Fruit fly (Drosophila melanogaster) whole organism, embryonic: ENCODE data around the gene CG10226.

ENCODE experiments used
- Awh ChIP-seq: fragments of 200-800 bp; sonication (Bioruptor generic); IDR thresholded peaks from 2 replicates; pipeline ENCODE4, ENCODE4 v1.3.6; 2022; ENCODE audit warnings: missing biosample characterization, missing genetic modification characterization
- CG10147 ChIP-seq: fragments of 200-800 bp; sonication (Bioruptor generic); optimal IDR thresholded peaks from 2 replicates; lab custom pipeline; 2019; ENCODE audit warnings: missing biosample characterization, mild to moderate bottlenecking, missing genetic modification characterization, moderate library complexity
- CG10462 ChIP-seq: fragments of 200-800 bp; sonication (Bioruptor generic); optimal IDR thresholded peaks from 2 replicates; lab custom pipeline; 2016; ENCODE audit warnings: missing biosample characterization, missing genetic modification characterization
- CG10959 ChIP-seq: fragments of 200-800 bp; sonication (Bioruptor generic); IDR thresholded peaks from 2 replicates; pipeline ENCODE4 v1.3.6; 2022; ENCODE audit warnings: missing biosample characterization, missing genetic modification characterization
- CG11247 ChIP-seq: fragments of 200-800 bp; sonication (Bioruptor generic); IDR thresholded peaks from 2 replicates; pipeline ENCODE4 v1.3.6; 2022; ENCODE audit warnings: missing biosample characterization, missing genetic modification characterization
- CG12236 ChIP-seq: fragments of 200-800 bp; sonication (Bioruptor generic); optimal IDR thresholded peaks from 2 replicates; lab custom pipeline; 2016; ENCODE audit warnings: missing biosample characterization, missing genetic modification characterization
- CG13424 ChIP-seq: fragments of 200-800 bp; sonication (Bioruptor generic); optimal IDR thresholded peaks from 2 replicates; lab custom pipeline; 2019; ENCODE audit warnings: missing biosample characterization, mild to moderate bottlenecking, missing genetic modification characterization, moderate library complexity
- CG15479 ChIP-seq: fragments of 200-800 bp; sonication (Bioruptor generic); optimal IDR thresholded peaks from 3 replicates; lab custom pipeline; 2019; ENCODE audit warnings: missing biosample characterization, mild to moderate bottlenecking, missing genetic modification characterization, moderate library complexity
- CG15601 ChIP-seq: fragments of 200-800 bp; sonication (Bioruptor generic); optimal IDR thresholded peaks from 3 replicates; lab custom pipeline; 2019; ENCODE audit warnings: missing biosample characterization, mild to moderate bottlenecking, missing genetic modification characterization, moderate library complexity
- CG16813 ChIP-seq: fragments of 200-800 bp; sonication (Bioruptor generic); IDR thresholded peaks from 3 replicates; pipeline ENCODE4 v1.3.6; 2022; ENCODE audit warnings: missing biosample characterization, missing genetic modification characterization; ENCODE audit not compliant: partially characterized antibody
- CG1832 ChIP-seq: fragments of 200-800 bp; sonication (Bioruptor generic); optimal IDR thresholded peaks from 2 replicates; lab custom pipeline; 2017; ENCODE audit warnings: missing biosample characterization, mild to moderate bottlenecking, missing genetic modification characterization, inconsistent platforms
- CG2889 ChIP-seq: fragments of 200-800 bp; sonication (Bioruptor generic); IDR thresholded peaks from 3 replicates; pipeline ENCODE4 v1.3.6; 2022; ENCODE audit warnings: missing biosample characterization, missing genetic modification characterization
- CG4360 ChIP-seq: fragments of 200-800 bp; sonication (Bioruptor generic); IDR thresholded peaks from 2 replicates; pipeline ENCODE4 v1.3.6; 2022; ENCODE audit warnings: missing biosample characterization, missing genetic modification characterization
- CG7271 ChIP-seq: fragments of 200-800 bp; sonication (Bioruptor generic); optimal IDR thresholded peaks from 2 replicates; lab custom pipeline; 2018; ENCODE audit warnings: missing biosample characterization, mild to moderate bottlenecking, missing genetic modification characterization, moderate library complexity
- CG7357 ChIP-seq: fragments of 200-800 bp; sonication (Bioruptor generic); IDR thresholded peaks from 3 replicates; pipeline ENCODE4 v1.3.6; 2022; ENCODE audit warnings: missing biosample characterization, missing genetic modification characterization
- CG7556 ChIP-seq: fragments of 200-800 bp; sonication (Bioruptor generic); optimal IDR thresholded peaks from 2 replicates; lab custom pipeline; 2017; ENCODE audit warnings: missing biosample characterization, mild to moderate bottlenecking, missing genetic modification characterization
- CG9609 ChIP-seq: fragments of 200-800 bp; sonication (Bioruptor generic); optimal IDR thresholded peaks from 3 replicates; lab custom pipeline; 2016; ENCODE audit warnings: missing biosample characterization, missing genetic modification characterization
- D19B ChIP-seq: fragments of 200-800 bp; sonication (Bioruptor generic); optimal IDR thresholded peaks from 2 replicates; lab custom pipeline; 2017; ENCODE audit warnings: missing biosample characterization, mild to moderate bottlenecking, missing genetic modification characterization
- Dll ChIP-seq: fragments of 200-800 bp; sonication (Bioruptor generic); IDR thresholded peaks from 4 replicates; pipeline ENCODE4 v1.3.6; 2022; ENCODE audit warnings: missing biosample characterization, missing genetic modification characterization; ENCODE audit not compliant: partially characterized antibody
- Dp ChIP-seq: fragments of 200-800 bp; sonication (Bioruptor generic); optimal IDR thresholded peaks from 2 replicates; lab custom pipeline; 2018; ENCODE audit warnings: missing biosample characterization, mild to moderate bottlenecking, missing genetic modification characterization, moderate library complexity
- Drgx ChIP-seq: fragments of 200-800 bp; sonication (Bioruptor generic); IDR thresholded peaks from 2 replicates; pipeline ENCODE4 v1.3.6; 2022; ENCODE audit warnings: missing biosample characterization, missing genetic modification characterization
- ERR ChIP-seq: fragments of 200-800 bp; sonication (Bioruptor generic); optimal IDR thresholded peaks from 2 replicates; lab custom pipeline; 2016; ENCODE audit warnings: missing biosample characterization, missing genetic modification characterization
- Mrtf ChIP-seq: fragments of 200-800 bp; sonication (Bioruptor generic); IDR thresholded peaks from 3 replicates; pipeline ENCODE4 v1.3.6; 2022; ENCODE audit warnings: missing biosample characterization, missing genetic modification characterization
- Oaz ChIP-seq: fragments of 200-800 bp; sonication (Bioruptor generic); IDR thresholded peaks from 2 replicates; pipeline ENCODE4 v1.3.6; 2022; ENCODE audit warnings: missing biosample characterization, missing genetic modification characterization
- Ptx1 ChIP-seq: fragments of 200-800 bp; sonication (Bioruptor generic); IDR thresholded peaks from 2 replicates; pipeline ENCODE4 v1.3.6; 2022; ENCODE audit warnings: missing biosample characterization, missing genetic modification characterization
- Sin3A ChIP-seq: fragments of >200 bp; optimal IDR thresholded peaks from 2 replicates; lab custom pipeline; 2018
- Trl ChIP-seq, 3 experiments: fragments of >200 bp in 2 of 3; fragments of 200-800 bp in 1 of 3; sonication (Bioruptor generic) in 1 of 3; optimal IDR thresholded peaks; 2 replicates in 1 of 3; 3 replicates in 2 of 3; lab custom pipeline; 2016 to 2017; ENCODE audit warnings: missing biosample characterization in 1 of 3, missing genetic modification characterization in 1 of 3
- Vsx1 ChIP-seq: fragments of 200-800 bp; sonication (Bioruptor generic); optimal IDR thresholded peaks from 2 replicates; lab custom pipeline; 2017; ENCODE audit warnings: missing biosample characterization, mild to moderate bottlenecking, missing genetic modification characterization, missing genetic modification reagents
- ab ChIP-seq: fragments of 200-800 bp; sonication (Bioruptor generic); optimal IDR thresholded peaks from 2 replicates; lab custom pipeline; 2016; ENCODE audit warnings: missing biosample characterization, missing genetic modification characterization
- ash1 ChIP-seq: fragments of 200-800 bp; sonication (Bioruptor generic); optimal IDR thresholded peaks from 2 replicates; lab custom pipeline; 2018; ENCODE audit warnings: missing biosample characterization, mild to moderate bottlenecking, missing genetic modification characterization
- bcd ChIP-seq: fragments of 200-800 bp; sonication (Bioruptor generic); optimal IDR thresholded peaks from 2 replicates; lab custom pipeline; 2017; ENCODE audit warnings: missing biosample characterization, mild to moderate bottlenecking, missing genetic modification characterization
- cg ChIP-seq: fragments of 200-800 bp; sonication (Bioruptor generic); optimal IDR thresholded peaks from 3 replicates; lab custom pipeline; 2019; ENCODE audit warnings: missing biosample characterization, mild to moderate bottlenecking, missing genetic modification characterization, moderate library complexity
- ci ChIP-seq: fragments of 200-800 bp; sonication (Bioruptor generic); IDR thresholded peaks from 3 replicates; pipeline ENCODE4 v1.3.6; 2022; ENCODE audit warnings: missing biosample characterization, missing genetic modification characterization
- dmrt11E ChIP-seq: fragments of 200-800 bp; sonication (Bioruptor generic); optimal IDR thresholded peaks from 3 replicates; lab custom pipeline; 2018; ENCODE audit warnings: missing biosample characterization, mild to moderate bottlenecking, missing genetic modification characterization, moderate library complexity
- fd64A ChIP-seq: fragments of 200-800 bp; sonication (Bioruptor generic); optimal IDR thresholded peaks from 3 replicates; lab custom pipeline; 2018; ENCODE audit warnings: missing biosample characterization, mild to moderate bottlenecking, missing genetic modification characterization
- fu2 ChIP-seq: fragments of 200-800 bp; sonication (Bioruptor generic); optimal IDR thresholded peaks from 2 replicates; lab custom pipeline; 2016; ENCODE audit warnings: missing biosample characterization, missing genetic modification characterization
- gem ChIP-seq: fragments of 200-800 bp; sonication (Bioruptor generic); optimal IDR thresholded peaks from 2 replicates; lab custom pipeline; 2019; ENCODE audit warnings: missing biosample characterization, mild to moderate bottlenecking, missing genetic modification characterization, moderate library complexity
- grau ChIP-seq: fragments of 200-800 bp; optimal IDR thresholded peaks from 3 replicates; lab custom pipeline; 2019; ENCODE audit warnings: missing biosample characterization, mild to moderate bottlenecking, missing genetic modification characterization, moderate library complexity
- lbe ChIP-seq: fragments of 200-800 bp; sonication (Bioruptor generic); optimal IDR thresholded peaks from 2 replicates; lab custom pipeline; 2016; ENCODE audit warnings: missing biosample characterization, mild to moderate bottlenecking, missing genetic modification characterization
- lmd ChIP-seq: fragments of 200-800 bp; sonication (Bioruptor generic); IDR thresholded peaks from 2 replicates; pipeline ENCODE4 v1.3.6; 2022; ENCODE audit warnings: missing biosample characterization, missing genetic modification characterization
- p53 ChIP-seq: fragments of 200-800 bp; sonication (Bioruptor generic); optimal IDR thresholded peaks from 2 replicates; lab custom pipeline; 2016; ENCODE audit warnings: missing biosample characterization, missing genetic modification characterization
- pb ChIP-seq: fragments of 200-800 bp; sonication (Bioruptor generic); optimal IDR thresholded peaks from 3 replicates; lab custom pipeline; 2016; ENCODE audit warnings: missing biosample characterization, missing genetic modification characterization
- phol ChIP-seq: fragments of 200-800 bp; sonication (Bioruptor generic); optimal IDR thresholded peaks from 3 replicates; lab custom pipeline; 2018; ENCODE audit warnings: missing biosample characterization, mild to moderate bottlenecking, missing genetic modification characterization, moderate library complexity
- sqz ChIP-seq: fragments of 200-800 bp; sonication (Bioruptor generic); optimal IDR thresholded peaks from 3 replicates; lab custom pipeline; 2018; ENCODE audit warnings: missing biosample characterization, mild to moderate bottlenecking, missing genetic modification characterization
- tap ChIP-seq: fragments of 200-800 bp; optimal IDR thresholded peaks from 3 replicates; lab custom pipeline; 2019; ENCODE audit warnings: missing biosample characterization, mild to moderate bottlenecking, missing genetic modification characterization, moderate library complexity
- trem ChIP-seq: fragments of 200-800 bp; optimal IDR thresholded peaks from 3 replicates; lab custom pipeline; 2019; ENCODE audit warnings: missing biosample characterization, mild to moderate bottlenecking, missing genetic modification characterization, moderate library complexity
- trh ChIP-seq: fragments of 200-800 bp; sonication (Bioruptor generic); optimal IDR thresholded peaks from 2 replicates; lab custom pipeline; 2016; ENCODE audit warnings: missing biosample characterization, missing genetic modification characterization
- zf30C ChIP-seq: fragments of 200-800 bp; sonication (Bioruptor generic); optimal IDR thresholded peaks from 3 replicates; lab custom pipeline; 2018; ENCODE audit warnings: missing biosample characterization, mild to moderate bottlenecking, missing genetic modification characterization

Gene CG10226

DNA sequence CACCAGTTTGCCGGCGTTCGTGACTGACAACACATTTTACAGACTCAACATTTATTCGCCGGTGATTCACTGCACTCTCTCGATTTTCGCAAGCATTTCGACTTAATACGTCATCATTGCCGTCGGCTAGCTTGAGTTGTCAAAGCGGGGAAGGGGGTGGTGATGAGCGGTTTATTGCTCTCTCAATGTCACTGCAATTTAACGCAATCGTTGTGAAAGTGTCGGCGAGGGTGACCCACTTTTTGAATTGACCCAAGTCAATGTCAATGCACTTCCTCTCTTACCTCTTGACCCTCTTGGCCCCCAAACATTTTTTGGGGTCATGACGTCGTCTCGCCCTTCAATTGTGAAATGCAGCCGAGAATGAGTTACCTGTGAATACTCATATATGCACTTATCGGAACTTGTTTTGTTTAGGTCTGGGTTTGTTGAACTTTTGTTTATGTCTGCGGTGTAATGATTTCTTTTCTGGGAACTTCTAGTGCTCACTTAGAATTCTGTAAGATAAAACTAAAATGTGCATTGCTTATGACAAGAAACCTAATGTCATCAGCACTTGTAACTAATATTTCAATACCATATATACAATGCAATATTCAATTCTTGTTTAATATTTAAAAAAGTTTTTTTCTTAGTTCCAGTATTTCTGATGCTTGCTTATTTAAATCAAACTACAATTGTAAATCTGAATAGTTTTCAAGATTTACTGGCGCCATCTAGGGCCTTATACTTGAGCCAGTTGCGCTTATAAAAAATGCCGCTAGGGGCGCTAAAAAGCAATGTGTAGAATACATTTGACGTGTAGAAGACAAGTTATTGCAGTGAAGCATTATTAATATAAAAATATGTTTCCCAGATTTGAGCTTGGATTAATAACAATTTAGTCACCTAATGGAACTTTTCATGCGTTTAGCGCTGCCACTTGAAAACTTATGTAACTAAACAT is 24.3 kb upstream of the CG10226 start (continued):
- TF ChIP-seq D19B (GFP tag; lab: Kevin White, UChicago) (no peak), CG9609 (GFP tag; lab: Kevin White, UChicago) (peak; percentile 42), Oaz (GFP tag; lab: Robert Waterston, UW) (no peak), phol (peak; percentile 18), pb (GFP tag; lab: Kevin White, UChicago) (no peak), lmd (peak; percentile 40; the same call in 1 of the 2 replicates), ab (GFP tag; lab: Kevin White, UChicago) (peak; percentile 21), Drgx (0 out of 2 replicates have a peak, but pooled peaks have one; percentile 2), lbe (GFP tag; lab: Kevin White, UChicago) (no peak), CG11247 (GFP tag; lab: Robert Waterston, UW) (peak; percentile 76), cg (GFP tag; lab: Kevin White, UChicago) (no peak), zf30C (GFP tag; lab: Kevin White, UChicago) (no peak), trem (tag; lab: Kevin White, UChicago) (peak; percentile 5), dmrt11E (peak; percentile 40), CG1832 (GFP tag; lab: Kevin White, UChicago) (no peak), CG15479 (GFP tag; lab: Kevin White, UChicago) (no peak), ERR (no peak), gem (tag; lab: Kevin White, UChicago) (peak; percentile 60), Awh (GFP tag; lab: Robert Waterston, UW) (no peak), fd64A (GFP tag; lab: Kevin White, UChicago) (no peak), Ptx1 (GFP tag; lab: Robert Waterston, UW) (peak; percentile 70), Dll (GFP tag; lab: Robert Waterston, UW) (no peak), CG10959 (GFP tag; lab: Robert Waterston, UW) (peak; percentile 49; the same call in 1 of the 2 replicates), Trl (optimal IDR thresholded peaks at IDR 0.05; lab: Kevin White, UChicago) (no peak), Trl (GFP tag; optimal IDR thresholded peaks at IDR 0.05; lab: Kevin White, UChicago) (peak; percentile 33), CG4360 (GFP tag; lab: Robert Waterston, UW) (no peak; the same call in 1 of the 2 replicates), p53 (GFP tag; lab: Kevin White, UChicago) (no peak), CG16813 (no peak; the same call in 2 of the 3 replicates), Dp (GFP tag; lab: Kevin White, UChicago) (peak; percentile 15), CG15601 (tag; lab: Kevin White, UChicago) (peak; percentile 9), ash1 (no peak), CG7357 (GFP tag; lab: Robert Waterston, UW) (0 out of 3 replicates have a peak, but pooled peaks have one; percentile 37), CG7271 (no peak), bcd (peak; percentile 42), CG10147 (GFP tag; lab: Kevin White, UChicago) (no peak), Vsx1 (GFP tag; lab: Kevin White, UChicago) (no peak), ci (GFP tag; lab: Robert Waterston, UW) (peak; percentile 68; the same call in 1 of the 3 replicates), CG13424 (peak; percentile 51), CG7556 (GFP tag; lab: Kevin White, UChicago) (no peak), fu2 (GFP tag; lab: Kevin White, UChicago) (peak; percentile 6), grau (tag; lab: Kevin White, UChicago) (peak; percentile 66), CG10462 (GFP tag; lab: Kevin White, UChicago) (no peak), sqz (GFP tag; lab: Kevin White, UChicago) (no peak), CG2889 (GFP tag; lab: Robert Waterston, UW) (no peak), Mrtf (GFP tag; lab: Robert Waterston, UW) (peak; percentile 68; the same call in 2 of the 3 replicates), trh (GFP tag; lab: Kevin White, UChicago) (no peak), Sin3A (lab: Kevin White, UChicago) (no peak), CG12236 (GFP tag; lab: Kevin White, UChicago) (no peak), tap (tag; lab: Kevin White, UChicago) (no peak)
